Worm (Caenorhabditis elegans) whole organism, late embryonic: ENCODE measurements around the gene gmeb-3.

Source experiments
- hlh-8 ChIP-seq: sonication (generic microtip); optimal IDR thresholded peaks from 2 replicates; lab custom pipeline; 2016; ENCODE audit warnings: missing genotype, missing genetic modification characterization, missing compliant biosample characterization
- nfya-1 ChIP-seq: sonication (generic microtip); optimal IDR thresholded peaks from 2 replicates; lab custom pipeline; 2017; ENCODE audit warnings: missing genetic modification characterization, mild to moderate bottlenecking, missing compliant biosample characterization, antibody characterized with exemption, moderate library complexity

DNA sequence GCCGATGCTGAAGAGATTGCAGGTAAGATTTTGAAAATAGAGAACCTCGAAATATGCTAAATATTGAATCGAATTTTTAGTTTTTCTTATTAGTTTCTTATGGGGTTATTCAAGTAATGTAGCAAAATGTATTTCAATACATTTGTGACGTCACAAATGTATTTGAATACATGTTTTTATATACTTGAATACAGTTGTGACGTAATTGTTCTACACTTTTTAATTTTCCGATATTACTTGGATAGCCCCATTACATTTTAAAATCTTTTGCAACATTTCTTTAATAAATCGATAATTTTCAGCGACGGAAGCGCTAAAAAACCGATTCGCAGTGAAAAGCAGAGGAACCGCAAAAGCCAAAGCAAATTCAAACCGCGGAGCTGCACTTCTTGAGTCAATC lies 30.0 kb upstream of the gmeb-3 start:
- TF ChIP-seq hlh-8 (tag; lab: Kevin White, UChicago) (no peak), nfya-1 (tag; lab: Kevin White, UChicago) (no peak)
